Fruit fly (Drosophila melanogaster): Measurements from ENCODE around the gene Tgi.
A peak's percentile ranks its signal among the peaks of the same experiment; 100 is the strongest.

Tgi gene

dm6 chr3L:13490689-13491348 is 4.2 kb downstream of the Tgi start:
- TF ChIP-seq usp (GFP tag; optimal IDR thresholded peaks at IDR 0.05) (no peak), psq (optimal IDR thresholded peaks at IDR 0.05) (no peak)

DNA sequence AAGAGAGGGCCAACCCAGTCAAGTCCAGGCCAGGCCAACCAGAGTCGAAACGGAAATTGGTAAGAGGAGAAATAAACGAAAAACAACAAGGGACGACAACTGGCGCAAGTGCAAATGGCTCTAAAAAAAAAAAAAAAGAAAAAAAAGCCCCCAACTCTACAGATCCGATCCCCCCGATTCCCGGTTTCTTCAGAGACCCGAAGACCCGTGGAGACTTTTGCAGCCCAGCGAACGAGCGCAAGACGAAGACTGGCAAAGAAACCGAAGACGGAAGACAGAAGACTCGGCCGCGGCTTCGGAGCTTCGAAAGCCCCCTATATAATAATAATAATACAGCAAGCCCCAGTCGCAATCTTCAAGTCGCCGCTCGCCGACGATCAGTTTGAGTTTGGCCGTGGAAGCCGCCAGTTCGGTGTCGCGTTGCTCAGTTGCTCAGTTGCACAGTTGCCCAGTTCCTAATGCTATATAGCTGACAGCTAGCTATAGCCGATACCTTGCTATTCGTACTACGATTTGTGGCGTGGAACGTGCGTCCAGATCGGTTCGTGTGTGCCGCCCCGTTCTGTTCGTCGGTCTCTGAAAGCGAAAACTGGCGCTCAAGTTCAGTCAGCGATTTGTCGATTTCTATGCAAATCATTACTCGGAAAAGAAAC is 7.9 kb downstream of the Tgi start:
- TF ChIP-seq Dll (optimal IDR thresholded peaks at IDR 0.05) (peak; percentile 11), CG8478 (optimal IDR thresholded peaks at IDR 0.05) (no peak), usp (GFP tag; optimal IDR thresholded peaks at IDR 0.05) (no peak), psq (optimal IDR thresholded peaks at IDR 0.05) (no peak), pan (optimal IDR thresholded peaks at IDR 0.05) (no peak), EcR (GFP tag; optimal IDR thresholded peaks at IDR 0.05) (peak in 1 of 2 experiments; percentile 7)

DNA sequence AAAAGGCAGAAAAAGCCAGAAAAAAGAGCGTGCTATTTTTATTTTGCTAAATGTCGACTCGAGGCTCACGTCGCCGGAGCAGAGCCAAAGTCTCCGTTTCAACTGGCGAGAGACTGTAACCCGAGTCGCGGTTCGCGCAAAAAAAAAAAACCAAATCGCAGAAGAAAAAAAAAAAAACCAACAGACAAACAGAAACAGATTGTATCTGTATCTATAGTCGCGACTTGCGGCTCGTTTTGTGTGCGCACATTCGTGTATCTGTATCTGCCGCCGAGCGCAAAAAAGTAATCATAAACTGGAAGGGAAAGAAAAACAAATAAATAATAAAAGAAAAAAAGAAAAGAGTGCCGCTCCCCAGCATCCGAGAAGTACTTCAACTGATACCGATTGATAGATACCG is 8.5 kb downstream of the Tgi start:
- TF ChIP-seq EcR (GFP tag; optimal IDR thresholded peaks at IDR 0.05) = no peak
- no peak for TF ChIP-seq usp (GFP tag; optimal IDR thresholded peaks at IDR 0.05)
- TF ChIP-seq pan (optimal IDR thresholded peaks at IDR 0.05) = no peak
- no peak for TF ChIP-seq CG8478 (optimal IDR thresholded peaks at IDR 0.05)
- TF ChIP-seq Dll (optimal IDR thresholded peaks at IDR 0.05) = no peak
- TF ChIP-seq psq (optimal IDR thresholded peaks at IDR 0.05) = no peak

DNA sequence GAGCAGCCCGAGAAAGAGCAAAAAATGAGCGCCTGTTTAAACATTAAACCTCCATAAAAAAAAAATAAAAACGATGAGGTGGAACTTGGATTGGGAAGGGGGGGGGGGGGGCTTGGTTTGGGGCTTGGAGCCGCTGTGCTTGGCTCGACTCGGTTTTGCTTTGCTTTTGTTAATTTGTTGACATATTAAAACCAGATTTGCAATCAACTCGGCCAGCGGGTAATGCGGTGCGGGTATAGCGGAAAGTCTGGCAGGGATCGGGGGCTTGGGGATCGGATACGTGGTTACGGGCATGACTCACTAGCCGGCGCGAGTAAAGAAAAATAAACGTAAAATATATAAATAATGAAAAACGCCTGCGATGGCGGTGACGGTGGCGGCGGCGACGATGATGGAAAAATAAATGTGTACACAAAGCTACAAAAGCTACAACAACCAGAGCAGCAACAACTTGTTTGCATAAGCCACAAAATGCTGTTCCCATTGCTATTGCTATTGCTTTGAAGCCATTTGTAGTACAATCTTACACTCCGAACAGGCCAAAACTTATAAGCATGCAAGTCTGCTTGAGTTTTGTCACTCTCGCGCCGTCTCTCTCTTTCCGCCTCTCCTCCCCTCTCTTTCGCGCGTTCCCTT is 11.2 kb downstream of the Tgi start:
- TF ChIP-seq CG8478 (optimal IDR thresholded peaks at IDR 0.05) (no peak), pan (optimal IDR thresholded peaks at IDR 0.05) (no peak), psq (optimal IDR thresholded peaks at IDR 0.05) (no peak), Dll (optimal IDR thresholded peaks at IDR 0.05) (no peak), EcR (GFP tag; optimal IDR thresholded peaks at IDR 0.05) (no peak), usp (GFP tag; optimal IDR thresholded peaks at IDR 0.05) (no peak)

- TF ChIP-seq pan (optimal IDR thresholded peaks at IDR 0.05) = no peak
- no peak for TF ChIP-seq psq (optimal IDR thresholded peaks at IDR 0.05)
- TF ChIP-seq Dll (optimal IDR thresholded peaks at IDR 0.05) = no peak
- TF ChIP-seq usp (GFP tag; optimal IDR thresholded peaks at IDR 0.05) = no peak
- no peak for TF ChIP-seq EcR (GFP tag; optimal IDR thresholded peaks at IDR 0.05)
- no peak for TF ChIP-seq CG8478 (optimal IDR thresholded peaks at IDR 0.05)
Measured at dm6 chr3L:13499531-13499930, 12.9 kb downstream of the Tgi start.

- TF ChIP-seq CG8478 (optimal IDR thresholded peaks at IDR 0.05) = no peak
- no peak for TF ChIP-seq Dll (optimal IDR thresholded peaks at IDR 0.05)
Measured at dm6 chr3L:13499932-13500719, 13.5 kb downstream of the Tgi start.

DNA sequence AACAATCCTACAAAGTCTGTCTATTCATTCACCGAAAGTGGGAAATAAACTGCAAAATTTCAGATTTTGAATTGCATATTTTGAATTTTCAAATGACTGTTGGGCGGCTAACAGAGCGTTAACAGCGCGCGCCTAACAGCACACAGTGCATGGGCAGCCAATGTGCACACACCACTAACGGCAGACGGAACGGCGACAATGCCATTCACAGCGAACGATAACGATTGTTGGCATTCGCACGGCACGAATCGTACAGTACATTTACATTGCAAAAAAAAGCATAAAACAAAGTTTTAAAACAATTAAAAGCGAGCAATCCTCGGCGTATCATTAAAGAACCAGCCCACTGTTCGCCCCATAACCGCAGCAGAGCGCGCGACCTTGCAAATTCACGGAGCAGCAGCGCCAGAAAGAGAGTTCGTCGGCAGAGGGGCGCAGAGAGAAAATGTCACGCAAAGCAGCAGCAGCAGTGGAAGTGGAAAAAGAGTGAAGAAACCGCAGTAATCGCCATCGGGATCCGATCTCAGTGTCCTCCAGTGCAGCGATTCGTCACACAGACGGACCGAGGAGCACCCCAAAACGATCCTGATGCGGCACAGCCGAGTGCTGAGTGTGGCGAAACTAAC is 16.0 kb downstream of the Tgi start, which contains the start of gene Spt20:
Gene Spt20, plus strand, starts transcription at position 224 of the 626 bp plus-strand sequence.
- no peak for TF ChIP-seq EcR (GFP tag; optimal IDR thresholded peaks at IDR 0.05)
- no peak for TF ChIP-seq Dll (optimal IDR thresholded peaks at IDR 0.05)
- TF ChIP-seq CG8478 (optimal IDR thresholded peaks at IDR 0.05) = no peak
- TF ChIP-seq psq (optimal IDR thresholded peaks at IDR 0.05) = no peak
- TF ChIP-seq usp (GFP tag; optimal IDR thresholded peaks at IDR 0.05) = no peak
- no peak for TF ChIP-seq pan (optimal IDR thresholded peaks at IDR 0.05)

DNA sequence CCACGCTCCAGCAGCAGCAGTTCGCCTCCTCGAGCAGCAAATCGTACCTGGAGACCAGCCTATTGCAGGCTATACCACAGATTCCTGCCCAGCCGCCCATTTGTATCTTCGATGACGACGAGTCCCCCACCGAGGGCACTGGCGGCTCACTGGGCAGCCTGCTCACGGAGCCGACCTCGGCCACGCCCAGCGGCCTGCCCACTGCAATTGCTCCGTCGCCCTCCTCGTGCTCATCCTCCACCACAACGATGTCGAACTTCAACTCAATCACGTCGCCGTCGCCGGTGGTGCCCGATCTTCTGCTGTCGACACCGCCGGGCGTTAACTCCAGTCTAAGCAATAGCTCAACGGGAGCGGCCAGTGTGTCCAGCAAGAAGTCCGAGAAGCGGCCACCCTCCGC is 17.0 kb downstream of the Tgi start:
- TF ChIP-seq Dll (optimal IDR thresholded peaks at IDR 0.05) = no peak
- TF ChIP-seq EcR (GFP tag; optimal IDR thresholded peaks at IDR 0.05) = no peak
- TF ChIP-seq CG8478 (optimal IDR thresholded peaks at IDR 0.05) = no peak
- TF ChIP-seq usp (GFP tag; optimal IDR thresholded peaks at IDR 0.05) = no peak
- no peak for TF ChIP-seq psq (optimal IDR thresholded peaks at IDR 0.05)
- TF ChIP-seq pan (optimal IDR thresholded peaks at IDR 0.05) = no peak

- no peak for TF ChIP-seq CG8478 (optimal IDR thresholded peaks at IDR 0.05)
- no peak for TF ChIP-seq pan (optimal IDR thresholded peaks at IDR 0.05)
- no peak for TF ChIP-seq Dll (optimal IDR thresholded peaks at IDR 0.05)
- TF ChIP-seq usp (GFP tag; optimal IDR thresholded peaks at IDR 0.05) = no peak
- TF ChIP-seq EcR (GFP tag; optimal IDR thresholded peaks at IDR 0.05) = no peak
Measured at dm6 chr3L:13513112-13513538, 26.5 kb downstream of the Tgi start, which contains the start of the genes Vps36 and Liprin-beta. Gene Vps36 (minus strand): TSS chr3L:13513112. Gene Liprin-beta (plus strand): TSS chr3L:13513254.

DNA sequence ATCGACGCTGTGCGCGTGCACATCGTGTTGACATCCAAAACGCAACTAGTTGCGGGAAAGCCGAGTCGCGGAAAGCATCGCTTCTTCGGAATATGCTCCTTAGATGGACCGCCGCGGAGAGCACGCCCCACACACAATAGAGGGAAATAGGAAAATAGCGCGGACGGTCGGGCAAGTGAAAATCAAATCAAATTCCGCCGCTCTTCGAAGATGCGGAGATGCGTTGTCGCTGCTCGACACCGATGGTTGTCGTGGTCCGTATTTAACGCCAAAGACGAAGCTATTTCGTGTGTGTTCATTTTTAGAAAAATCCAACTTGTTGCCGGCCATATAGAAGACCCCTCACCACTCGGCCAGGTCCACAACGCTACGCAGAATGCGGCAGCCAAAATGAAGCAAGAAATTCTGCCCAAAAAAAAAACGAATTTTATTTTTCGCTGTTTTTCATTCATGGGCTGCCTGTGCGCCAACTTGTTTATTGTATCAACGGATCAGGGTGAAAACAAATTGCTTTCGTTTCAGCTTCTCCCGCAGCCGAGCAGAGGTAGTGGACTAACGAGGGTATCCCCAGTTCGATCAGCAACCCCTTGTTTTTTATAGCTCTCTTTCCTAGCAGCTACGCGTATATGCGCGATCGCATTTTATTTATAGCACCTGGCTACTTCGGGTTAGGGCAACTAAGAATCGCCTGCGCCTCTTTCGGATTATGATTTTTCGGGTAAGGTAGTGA is 33.1 kb downstream of the Tgi start, which contains the start of gene CG10710:
Gene CG10710, minus strand, starts transcription at position 51 of the 730 bp plus-strand sequence.
- TF ChIP-seq pan (optimal IDR thresholded peaks at IDR 0.05) (no peak), psq (optimal IDR thresholded peaks at IDR 0.05) (no peak)
